Worm (Caenorhabditis elegans): ENCODE data around the gene pqn-80.

DNA sequence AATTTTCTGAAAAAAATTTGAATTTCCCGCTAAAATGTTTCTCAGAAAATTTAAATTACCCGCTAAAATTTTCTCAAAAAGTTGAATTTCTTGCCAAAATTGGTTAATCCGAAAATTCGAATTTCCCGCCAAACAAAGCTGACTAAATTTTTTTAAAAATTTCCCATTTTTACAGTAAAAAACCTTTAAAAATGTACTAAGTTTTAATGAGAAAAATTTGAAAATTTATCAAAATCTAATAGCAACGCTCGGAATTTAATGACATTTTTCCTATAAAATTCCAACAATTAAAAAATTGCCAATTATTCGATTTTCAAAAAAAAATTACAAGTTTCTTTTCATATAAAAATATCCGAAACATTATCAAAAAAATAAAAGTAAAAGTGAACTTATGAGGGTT lies 34.4 kb upstream of the pqn-80 start:
- TF ChIP-seq ama-1 (optimal IDR thresholded peaks at IDR 0.05): no peak
- no peak for TF ChIP-seq scrt-1 (GFP tag; IDR thresholded peaks at IDR 0.05)
- TF ChIP-seq sea-1 (GFP tag; conservative IDR thresholded peaks at IDR 0.05): no peak
- no peak for TF ChIP-seq F13C5.2 (tag; optimal IDR thresholded peaks at IDR 0.05)
- TF ChIP-seq ceh-36 (tag; optimal IDR thresholded peaks at IDR 0.05): no peak

Measured in whole organism, early embryonic.